Fruit fly (Drosophila melanogaster) whole organism, embryonic: ENCODE measurements around the gene Irp-1B.
A peak's percentile ranks its signal among the peaks of the same experiment; 100 is the strongest.
"Not testable (repeated sequence)": the region's sequence is repeated elsewhere in the genome, so short reads cannot be mapped to it uniquely, and the experiment has no call there.

Source experiments
- Antp ChIP-seq: fragments of 200-800 bp; sonication (Bioruptor generic); optimal IDR thresholded peaks from 3 replicates; lab custom pipeline; 2016; ENCODE audit warnings: missing biosample characterization, missing genetic modification characterization
- BEAF-32 ChIP-seq: fragments of 200-800 bp; sonication (Bioruptor generic); optimal IDR thresholded peaks from 3 replicates; lab custom pipeline; 2017; ENCODE audit warnings: missing biosample characterization, missing genetic modification characterization, mild to moderate bottlenecking, moderate library complexity, missing genetic modification reagents
- CG10543 ChIP-seq: fragments of 200-800 bp; sonication (Bioruptor generic); optimal IDR thresholded peaks from 3 replicates; lab custom pipeline; 2017; ENCODE audit warnings: missing biosample characterization, mild to moderate bottlenecking, missing genetic modification characterization, moderate library complexity
- CG12769 ChIP-seq: fragments of 200-800 bp; sonication (Bioruptor generic); optimal IDR thresholded peaks from 2 replicates; lab custom pipeline; 2019; ENCODE audit warnings: missing biosample characterization, mild to moderate bottlenecking, missing genetic modification characterization, moderate library complexity
- CG13424 ChIP-seq: fragments of 200-800 bp; sonication (Bioruptor generic); optimal IDR thresholded peaks from 2 replicates; lab custom pipeline; 2019; ENCODE audit warnings: missing biosample characterization, mild to moderate bottlenecking, missing genetic modification characterization, moderate library complexity
- CG15479 ChIP-seq: fragments of 200-800 bp; sonication (Bioruptor generic); optimal IDR thresholded peaks from 3 replicates; lab custom pipeline; 2019; ENCODE audit warnings: missing biosample characterization, mild to moderate bottlenecking, missing genetic modification characterization, moderate library complexity
- CG1647 ChIP-seq: fragments of 200-800 bp; sonication (Bioruptor generic); optimal IDR thresholded peaks from 3 replicates; lab custom pipeline; 2016; ENCODE audit warnings: missing biosample characterization, missing genetic modification characterization
- CG17328 ChIP-seq: fragments of 200-800 bp; sonication (Bioruptor generic); IDR thresholded peaks from 2 replicates; pipeline ENCODE4 v1.3.6; 2022; ENCODE audit warnings: missing biosample characterization, missing genetic modification characterization
- CG17912 ChIP-seq: fragments of 200-800 bp; sonication (Bioruptor generic); optimal IDR thresholded peaks from 2 replicates; lab custom pipeline; 2018; ENCODE audit warnings: missing biosample characterization, mild to moderate bottlenecking, missing genetic modification characterization
- CG2120 ChIP-seq: fragments of 200-800 bp; sonication (Bioruptor generic); optimal IDR thresholded peaks from 3 replicates; lab custom pipeline; 2016; ENCODE audit warnings: missing biosample characterization, missing genetic modification characterization
- CG5180 ChIP-seq: fragments of 200-800 bp; sonication (Bioruptor generic); optimal IDR thresholded peaks from 3 replicates; lab custom pipeline; 2017; ENCODE audit warnings: missing biosample characterization, missing genetic modification characterization, mild to moderate bottlenecking, moderate library complexity, missing genetic modification reagents
- CG7963 ChIP-seq: fragments of 200-800 bp; sonication (Bioruptor generic); IDR thresholded peaks from 3 replicates; pipeline ENCODE4 v1.3.6; 2022; ENCODE audit warnings: missing biosample characterization, missing genetic modification characterization; ENCODE audit not compliant: partially characterized antibody
- CG7987 ChIP-seq: fragments of 200-800 bp; sonication (Bioruptor generic); optimal IDR thresholded peaks from 2 replicates; lab custom pipeline; 2018; ENCODE audit warnings: missing biosample characterization, mild to moderate bottlenecking, missing genetic modification characterization, moderate library complexity
- CG8290 ChIP-seq, 3 experiments: fragments of 200-800 bp; sonication (Bioruptor generic); optimal IDR thresholded peaks; 2 replicates each; lab custom pipeline; 2016 to 2019; ENCODE audit warnings: missing biosample characterization in 3 of 3, missing genetic modification characterization in 3 of 3, mild to moderate bottlenecking in 2 of 3, moderate library complexity in 1 of 3
- CG8944 ChIP-seq: fragments of 200-800 bp; sonication (Bioruptor generic); optimal IDR thresholded peaks from 3 replicates; lab custom pipeline; 2016; ENCODE audit warnings: missing biosample characterization, missing genetic modification characterization
- CkIIα-i1 ChIP-seq: fragments of 200-800 bp; sonication (Bioruptor generic); IDR thresholded peaks from 2 replicates; pipeline ENCODE4 v1.3.6; 2022; ENCODE audit warnings: missing biosample characterization, missing genetic modification characterization
- ERR ChIP-seq: fragments of 200-800 bp; sonication (Bioruptor generic); optimal IDR thresholded peaks from 2 replicates; lab custom pipeline; 2016; ENCODE audit warnings: missing biosample characterization, missing genetic modification characterization
- Fer1 ChIP-seq: fragments of 200-800 bp; sonication (Bioruptor generic); optimal IDR thresholded peaks from 2 replicates; lab custom pipeline; 2017; ENCODE audit warnings: missing biosample characterization, mild to moderate bottlenecking, missing genetic modification characterization
- Hsf ChIP-seq: fragments of 200-800 bp; sonication (Bioruptor generic); optimal IDR thresholded peaks from 3 replicates; lab custom pipeline; 2016; ENCODE audit warnings: missing biosample characterization, missing genetic modification characterization
- Meics ChIP-seq: fragments of 200-800 bp; sonication (Bioruptor generic); optimal IDR thresholded peaks from 2 replicates; lab custom pipeline; 2017; ENCODE audit warnings: missing biosample characterization, mild to moderate bottlenecking, missing genetic modification characterization
- Sox102F ChIP-seq: fragments of 200-800 bp; sonication (Bioruptor generic); optimal IDR thresholded peaks from 2 replicates; lab custom pipeline; 2018; ENCODE audit warnings: missing biosample characterization, mild to moderate bottlenecking, missing genetic modification characterization, moderate library complexity
- Trl ChIP-seq, 3 experiments: fragments of >200 bp in 2 of 3; fragments of 200-800 bp in 1 of 3; sonication (Bioruptor generic) in 1 of 3; optimal IDR thresholded peaks; 2 replicates in 1 of 3; 3 replicates in 2 of 3; lab custom pipeline; 2016 to 2017; ENCODE audit warnings: missing biosample characterization in 1 of 3, missing genetic modification characterization in 1 of 3
- bab2 ChIP-seq: fragments of 200-800 bp; sonication (Bioruptor generic); optimal IDR thresholded peaks from 2 replicates; lab custom pipeline; 2016; ENCODE audit warnings: missing biosample characterization, missing genetic modification characterization
- bowl ChIP-seq: fragments of 200-800 bp; sonication (Bioruptor generic); IDR thresholded peaks from 2 replicates; pipeline ENCODE4 v1.3.6; 2022; ENCODE audit warnings: missing biosample characterization, missing genetic modification characterization
- cas ChIP-seq: fragments of 200-800 bp; sonication (Bioruptor generic); IDR thresholded peaks from 2 replicates; pipeline ENCODE4 v1.3.6; 2022; ENCODE audit warnings: missing biosample characterization, missing genetic modification characterization
- chn ChIP-seq: fragments of 200-800 bp; sonication (Bioruptor generic); optimal IDR thresholded peaks from 2 replicates; lab custom pipeline; 2016; ENCODE audit warnings: missing biosample characterization, missing genetic modification characterization
- cwo ChIP-seq: fragments of 200-800 bp; sonication (Bioruptor generic); optimal IDR thresholded peaks from 3 replicates; lab custom pipeline; 2017; ENCODE audit warnings: missing biosample characterization, missing genetic modification characterization, mild to moderate bottlenecking, moderate library complexity, missing genetic modification reagents
- esg ChIP-seq: fragments of 200-800 bp; sonication (Bioruptor generic); conservative IDR thresholded peaks from 2 replicates; pipeline ENCODE4 v1.3.6; 2022; ENCODE audit warnings: missing biosample characterization, missing genetic modification characterization
- eve ChIP-seq, 2 experiments: fragments of >200 bp; optimal IDR thresholded peaks; 2 replicates each; lab custom pipeline; 2017; ENCODE audit warnings: missing biosample characterization in 2 of 2, missing genetic modification characterization in 2 of 2
- fd102C ChIP-seq: fragments of 200-800 bp; sonication (Bioruptor generic); optimal IDR thresholded peaks from 2 replicates; lab custom pipeline; 2018; ENCODE audit warnings: missing biosample characterization, mild to moderate bottlenecking, missing genetic modification characterization, moderate library complexity
- gem ChIP-seq: fragments of 200-800 bp; sonication (Bioruptor generic); optimal IDR thresholded peaks from 2 replicates; lab custom pipeline; 2019; ENCODE audit warnings: missing biosample characterization, mild to moderate bottlenecking, missing genetic modification characterization, moderate library complexity
- grau ChIP-seq: fragments of 200-800 bp; optimal IDR thresholded peaks from 3 replicates; lab custom pipeline; 2019; ENCODE audit warnings: missing biosample characterization, mild to moderate bottlenecking, missing genetic modification characterization, moderate library complexity
- kah ChIP-seq: fragments of 200-800 bp; sonication (Bioruptor generic); optimal IDR thresholded peaks from 2 replicates; lab custom pipeline; 2018; ENCODE audit warnings: missing biosample characterization, mild to moderate bottlenecking, missing genetic modification characterization
- lbe ChIP-seq: fragments of 200-800 bp; sonication (Bioruptor generic); optimal IDR thresholded peaks from 2 replicates; lab custom pipeline; 2016; ENCODE audit warnings: missing biosample characterization, mild to moderate bottlenecking, missing genetic modification characterization
- odd ChIP-seq: fragments of 200-800 bp; sonication (Bioruptor generic); optimal IDR thresholded peaks from 2 replicates; lab custom pipeline; 2017; ENCODE audit warnings: missing biosample characterization, mild to moderate bottlenecking, missing genetic modification characterization
- pho ChIP-seq: fragments of 200-800 bp; sonication (Bioruptor generic); optimal IDR thresholded peaks from 2 replicates; lab custom pipeline; 2016; ENCODE audit warnings: missing biosample characterization, missing genetic modification characterization
- ranshi ChIP-seq: fragments of 200-800 bp; sonication (Bioruptor generic); IDR thresholded peaks from 2 replicates; pipeline ENCODE4 v1.3.6; 2022; ENCODE audit warnings: missing biosample characterization, missing genetic modification characterization
- scrt ChIP-seq: fragments of 200-800 bp; sonication (Bioruptor generic); optimal IDR thresholded peaks from 2 replicates; lab custom pipeline; 2018; ENCODE audit warnings: missing biosample characterization, mild to moderate bottlenecking, missing genetic modification characterization, moderate library complexity
- sd ChIP-seq: fragments of 200-800 bp; sonication (Bioruptor generic); optimal IDR thresholded peaks from 3 replicates; lab custom pipeline; 2018; ENCODE audit warnings: missing biosample characterization, mild to moderate bottlenecking, missing genetic modification characterization, moderate library complexity
- sug ChIP-seq: fragments of 200-800 bp; optimal IDR thresholded peaks from 2 replicates; lab custom pipeline; 2019; ENCODE audit warnings: missing biosample characterization, mild to moderate bottlenecking, missing genetic modification characterization, moderate library complexity

Irp-1B gene

DNA sequence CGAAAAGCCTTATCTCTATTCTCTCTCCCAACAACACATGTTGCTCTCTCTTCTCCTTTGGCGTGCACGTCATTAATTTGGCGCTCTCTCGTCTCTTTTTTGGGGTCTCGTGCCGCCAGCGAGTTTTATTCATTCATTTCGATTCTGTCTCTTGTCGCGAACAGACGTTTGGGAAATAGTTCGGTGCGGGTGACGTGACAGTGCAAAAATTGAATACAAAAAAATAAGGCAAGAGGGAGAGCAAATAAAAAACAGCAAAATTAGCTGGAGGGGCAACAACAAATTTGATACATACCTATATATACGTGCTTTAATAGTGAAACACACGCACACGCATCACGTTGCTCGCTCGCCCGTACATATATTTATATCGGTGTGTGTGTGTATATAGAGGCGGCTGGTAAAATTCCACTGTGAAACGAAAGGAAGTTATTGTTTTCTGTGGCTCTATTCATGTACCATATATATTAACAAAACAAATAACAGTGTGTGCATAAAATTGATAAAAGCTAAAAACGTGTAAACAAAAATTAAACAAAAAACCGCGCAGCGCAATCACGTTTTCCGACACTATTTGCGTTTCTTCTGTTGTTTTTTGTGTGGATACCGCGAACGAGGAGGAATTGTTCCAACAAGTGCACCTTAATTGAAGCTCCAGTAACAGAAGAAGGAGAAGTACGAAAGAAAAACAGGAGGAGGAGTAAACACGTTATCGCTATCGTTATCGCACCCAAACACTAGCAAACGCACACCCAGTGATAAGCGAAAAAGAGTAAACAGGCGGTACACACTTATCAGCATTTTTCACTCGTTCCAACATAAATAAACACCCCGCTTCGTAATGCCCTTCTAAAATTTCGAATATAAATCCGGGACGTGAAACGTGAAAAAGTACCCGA lies 24.3 kb downstream of the Irp-1B start, which contains the start of gene cwo (continued):
- no peak for TF ChIP-seq CG7963
- TF ChIP-seq CG17912 (GFP tag; lab: Kevin White, UChicago) = no peak
- TF ChIP-seq CG5180 (GFP tag; lab: Kevin White, UChicago) = peak; percentile 33
- TF ChIP-seq BEAF-32 (GFP tag; lab: Kevin White, UChicago) = no peak
- no peak for TF ChIP-seq chn (GFP tag; lab: Kevin White, UChicago)
- TF ChIP-seq bab2 (GFP tag; lab: Kevin White, UChicago) = peak; percentile 26
- TF ChIP-seq cas (GFP tag; lab: Robert Waterston, UW) = no peak
- no peak for TF ChIP-seq CkIIα-i1 (GFP tag; lab: Robert Waterston, UW)
- no peak for TF ChIP-seq Sox102F (GFP tag; lab: Kevin White, UChicago)
- TF ChIP-seq CG1647 (GFP tag; lab: Kevin White, UChicago) = no peak
- TF ChIP-seq Antp = no peak
- peak; percentile 54 for TF ChIP-seq lbe (GFP tag; lab: Kevin White, UChicago)
- TF ChIP-seq CG15479 = peak; percentile 12
- no peak for TF ChIP-seq CG17328 (GFP tag; lab: Robert Waterston, UW)
- peak; percentile 36 for TF ChIP-seq CG10543 (GFP tag; lab: Kevin White, UChicago)
- TF ChIP-seq CG8944 = no peak
- TF ChIP-seq odd (GFP tag; lab: Kevin White, UChicago) = peak; percentile 35
- no peak for TF ChIP-seq bowl
- TF ChIP-seq, all 482 proteins: peak for 120

DNA sequence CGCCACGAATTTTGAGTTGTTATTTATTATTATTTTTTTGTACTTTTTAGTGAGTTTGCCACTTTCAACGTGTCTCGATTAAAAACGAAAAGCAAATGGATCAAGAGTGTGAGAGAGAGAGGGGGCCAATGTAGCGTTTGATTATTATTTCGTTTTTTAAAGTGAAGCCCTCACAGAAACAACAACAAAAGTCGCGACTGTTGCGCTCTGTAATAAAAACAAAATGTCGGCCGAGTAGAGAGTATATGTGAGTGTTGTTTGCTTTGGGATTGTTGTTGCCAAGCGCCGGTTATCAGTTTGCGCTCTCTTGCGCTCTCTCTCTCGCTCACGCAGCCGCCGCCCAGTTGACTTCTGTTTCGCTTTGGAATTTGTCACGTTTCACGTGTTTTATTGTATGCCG lies 25.7 kb downstream of the Irp-1B start:
- peak; percentile 2 for TF ChIP-seq scrt (GFP tag; lab: Kevin White, UChicago)
- TF ChIP-seq CG7987 (GFP tag; lab: Kevin White, UChicago) = peak; percentile 10
- TF ChIP-seq sd = peak; percentile 8
- TF ChIP-seq cwo (GFP tag; lab: Kevin White, UChicago) = peak; percentile 98
- peak; percentile 8 to 54 for TF ChIP-seq Trl (optimal IDR thresholded peaks at IDR 0.05; lab: Kevin White, UChicago)
- TF ChIP-seq Trl (GFP tag; optimal IDR thresholded peaks at IDR 0.05; lab: Kevin White, UChicago) = not testable (repeated sequence)

DNA sequence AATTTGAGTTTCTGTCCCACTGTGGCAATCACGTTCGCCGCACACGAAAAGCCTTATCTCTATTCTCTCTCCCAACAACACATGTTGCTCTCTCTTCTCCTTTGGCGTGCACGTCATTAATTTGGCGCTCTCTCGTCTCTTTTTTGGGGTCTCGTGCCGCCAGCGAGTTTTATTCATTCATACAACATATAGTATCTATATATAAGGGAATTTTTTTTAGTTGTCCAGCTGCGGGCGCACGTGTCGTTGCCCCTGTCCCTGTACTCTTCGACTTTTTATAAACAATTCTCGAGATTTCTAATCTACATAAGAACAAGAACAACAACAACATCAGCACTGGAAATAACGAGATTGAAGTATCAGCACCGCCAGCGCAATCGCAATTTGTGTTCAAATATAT lies 28.2 kb downstream of the Irp-1B start:
- peak; percentile 100 for TF ChIP-seq cwo (GFP tag; lab: Kevin White, UChicago)
- peak; percentile 16 for TF ChIP-seq gem (tag; lab: Kevin White, UChicago)

- TF ChIP-seq cwo (GFP tag; lab: Kevin White, UChicago) (peak; percentile 98), gem (tag; lab: Kevin White, UChicago) (peak; percentile 7)
These were observed 31.7 kb downstream of the Irp-1B start for dm6 chr3R:10380979-10381378.

dm6 chr3R:10380025-10380424 lies 32.6 kb downstream of the Irp-1B start:
- TF ChIP-seq grau (peak; percentile 86), CG8290 (GFP tag; optimal IDR thresholded peaks at IDR 0.05; lab: Kevin White, UChicago) (no peak), CG8290 (tag; optimal IDR thresholded peaks at IDR 0.05; lab: Kevin White, UChicago) (peak in 1 of 2 experiments; percentile 49), Fer1 (no peak), gem (tag; lab: Kevin White, UChicago) (peak; percentile 21), fd102C (GFP tag; lab: Kevin White, UChicago) (no peak), cwo (GFP tag; lab: Kevin White, UChicago) (peak; percentile 11), CG2120 (GFP tag; lab: Kevin White, UChicago) (peak; percentile 70), eve (GFP tag; optimal IDR thresholded peaks at IDR 0.05; lab: Kevin White, UChicago) (no peak), kah (GFP tag; lab: Kevin White, UChicago) (no peak), pho (GFP tag; lab: Kevin White, UChicago) (peak; percentile 9), esg (GFP tag; lab: Robert Waterston, UW) (no peak), CG12769 (tag; lab: Kevin White, UChicago) (peak; percentile 4), sd (peak; percentile 22), ERR (GFP tag; lab: Kevin White, UChicago) (no peak), sug (peak; percentile 42), ranshi (GFP tag; lab: Robert Waterston, UW) (no peak), Meics (no peak), Hsf (GFP tag; lab: Kevin White, UChicago) (no peak), CG13424 (tag; lab: Kevin White, UChicago) (no peak)
